Fruit fly (Drosophila melanogaster) whole organism, embryonic: Measurements from ENCODE around the gene CG6005.

Experiments used
- Aef1 ChIP-seq: fragments of 200-800 bp; sonication (Bioruptor generic); IDR thresholded peaks from 3 replicates; pipeline ENCODE4 v1.3.6; 2022; ENCODE audit warnings: missing biosample characterization, missing genetic modification characterization
- Antp ChIP-seq: fragments of 200-800 bp; sonication (Bioruptor generic); optimal IDR thresholded peaks from 3 replicates; lab custom pipeline; 2016; ENCODE audit warnings: missing biosample characterization, missing genetic modification characterization
- Blimp-1 ChIP-seq: fragments of 200-800 bp; sonication (Bioruptor generic); optimal IDR thresholded peaks from 3 replicates; lab custom pipeline; 2018; ENCODE audit warnings: missing biosample characterization, missing genetic modification characterization, mild to moderate bottlenecking, moderate library complexity, missing genetic modification reagents
- BtbVII ChIP-seq: fragments of 200-800 bp; sonication (Bioruptor generic); optimal IDR thresholded peaks from 3 replicates; lab custom pipeline; 2017; ENCODE audit warnings: missing biosample characterization, mild to moderate bottlenecking, missing genetic modification characterization
- CG10979 ChIP-seq: fragments of 200-800 bp; sonication (Bioruptor generic); optimal IDR thresholded peaks from 2 replicates; lab custom pipeline; 2018; ENCODE audit warnings: missing biosample characterization, mild to moderate bottlenecking, missing genetic modification characterization, moderate library complexity
- CG12219 ChIP-seq: fragments of 200-800 bp; sonication (Bioruptor generic); optimal IDR thresholded peaks from 3 replicates; lab custom pipeline; 2018; ENCODE audit warnings: missing biosample characterization, mild to moderate bottlenecking, missing genetic modification characterization
- CG1603 ChIP-seq: fragments of 200-800 bp; sonication (Bioruptor generic); optimal IDR thresholded peaks from 2 replicates; lab custom pipeline; 2019; ENCODE audit warnings: missing biosample characterization, mild to moderate bottlenecking, missing genetic modification characterization, moderate library complexity
- CG17328 ChIP-seq: fragments of 200-800 bp; sonication (Bioruptor generic); IDR thresholded peaks from 2 replicates; pipeline ENCODE4 v1.3.6; 2022; ENCODE audit warnings: missing biosample characterization, missing genetic modification characterization
- CG18011 ChIP-seq: fragments of 200-800 bp; sonication (Bioruptor generic); optimal IDR thresholded peaks from 2 replicates; lab custom pipeline; 2017; ENCODE audit warnings: missing biosample characterization, missing genetic modification characterization, mild to moderate bottlenecking, moderate library complexity, missing genotype
- CG2199 ChIP-seq: fragments of 200-800 bp; sonication (Bioruptor generic); IDR thresholded peaks from 3 replicates; pipeline ENCODE4 v1.3.6; 2022; ENCODE audit warnings: missing biosample characterization, missing genetic modification characterization
- CG3281 ChIP-seq: fragments of 200-800 bp; sonication (Bioruptor generic); optimal IDR thresholded peaks from 3 replicates; lab custom pipeline; 2017; ENCODE audit warnings: missing biosample characterization, mild to moderate bottlenecking, missing genetic modification characterization
- CG4328 ChIP-seq: fragments of 200-800 bp; sonication (Bioruptor generic); optimal IDR thresholded peaks from 3 replicates; lab custom pipeline; 2017; ENCODE audit warnings: missing biosample characterization, missing genetic modification reagents, missing genetic modification characterization
- CG7745 ChIP-seq: fragments of 200-800 bp; sonication (Bioruptor generic); optimal IDR thresholded peaks from 2 replicates; lab custom pipeline; 2018; ENCODE audit warnings: missing biosample characterization, mild to moderate bottlenecking, missing genetic modification characterization, moderate library complexity
- D ChIP-seq, 2 experiments: fragments of 200-800 bp in 1 of 2; fragments of >200 bp in 1 of 2; sonication (Bioruptor generic) in 1 of 2; optimal IDR thresholded peaks; 2 replicates in 1 of 2; 3 replicates in 1 of 2; lab custom pipeline; 2017; ENCODE audit warnings: mild to moderate bottlenecking in 1 of 2, missing biosample characterization in 1 of 2, missing genetic modification characterization in 1 of 2, missing genetic modification reagents in 1 of 2
- Deaf1 ChIP-seq: fragments of 200-800 bp; optimal IDR thresholded peaks from 3 replicates; lab custom pipeline; 2019; ENCODE audit warnings: missing biosample characterization, mild to moderate bottlenecking, missing genetic modification characterization, moderate library complexity
- Hr78 ChIP-seq, 2 experiments: fragments of 200-800 bp in 1 of 2; fragments of >200 bp in 1 of 2; sonication (Bioruptor generic) in 1 of 2; optimal IDR thresholded peaks; 2 replicates each; lab custom pipeline; 2017 to 2019; ENCODE audit warnings: missing biosample characterization in 2 of 2, missing genetic modification characterization in 2 of 2, mild to moderate bottlenecking in 1 of 2, moderate library complexity in 1 of 2
- Kr ChIP-seq: fragments of 200-800 bp; sonication (Bioruptor generic); optimal IDR thresholded peaks from 2 replicates; lab custom pipeline; 2017; ENCODE audit warnings: missing biosample characterization, mild to moderate bottlenecking, missing genetic modification characterization
- Meics ChIP-seq: fragments of 200-800 bp; sonication (Bioruptor generic); optimal IDR thresholded peaks from 2 replicates; lab custom pipeline; 2017; ENCODE audit warnings: missing biosample characterization, mild to moderate bottlenecking, missing genetic modification characterization
- NC2α ChIP-seq: fragments of 200-800 bp; sonication (Bioruptor generic); optimal IDR thresholded peaks from 2 replicates; lab custom pipeline; 2016; ENCODE audit warnings: missing biosample characterization, missing genetic modification characterization
- Nf-YC ChIP-seq: fragments of 200-800 bp; optimal IDR thresholded peaks from 3 replicates; lab custom pipeline; 2019; ENCODE audit warnings: missing biosample characterization, mild to moderate bottlenecking, missing genetic modification characterization, moderate library complexity
- Opbp ChIP-seq: fragments of 200-800 bp; sonication (Bioruptor generic); IDR thresholded peaks from 3 replicates; pipeline ENCODE4 v1.3.6; 2022; ENCODE audit warnings: missing biosample characterization, missing genetic modification characterization; ENCODE audit not compliant: partially characterized antibody
- PHDP ChIP-seq: fragments of 200-800 bp; sonication (Bioruptor generic); optimal IDR thresholded peaks from 3 replicates; lab custom pipeline; 2018; ENCODE audit warnings: missing biosample characterization, mild to moderate bottlenecking, missing genetic modification characterization, moderate library complexity
- Ravus ChIP-seq: fragments of 200-800 bp; sonication (Bioruptor generic); IDR thresholded peaks from 2 replicates; pipeline ENCODE4 v1.3.6; 2022; ENCODE audit warnings: missing biosample characterization, missing genetic modification characterization
- Scr ChIP-seq: fragments of 200-800 bp; sonication (Bioruptor generic); IDR thresholded peaks from 2 replicates; pipeline ENCODE4 v1.3.6; 2022; ENCODE audit warnings: missing biosample characterization, missing genetic modification characterization; ENCODE audit not compliant: partially characterized antibody
- Sry-β ChIP-seq: fragments of 200-800 bp; sonication (Bioruptor generic); optimal IDR thresholded peaks from 2 replicates; lab custom pipeline; 2018; ENCODE audit warnings: missing biosample characterization, mild to moderate bottlenecking, missing genetic modification characterization, moderate library complexity
- YL-1 ChIP-seq: fragments of 200-800 bp; sonication (Bioruptor generic); optimal IDR thresholded peaks from 3 replicates; lab custom pipeline; 2017; ENCODE audit warnings: missing biosample characterization, mild to moderate bottlenecking, missing genetic modification characterization
- abd-A ChIP-seq: fragments of 200-800 bp; sonication (Bioruptor generic); optimal IDR thresholded peaks from 3 replicates; lab custom pipeline; 2019; ENCODE audit warnings: missing biosample characterization, mild to moderate bottlenecking, missing genetic modification characterization, moderate library complexity
- bcd ChIP-seq: fragments of 200-800 bp; sonication (Bioruptor generic); optimal IDR thresholded peaks from 2 replicates; lab custom pipeline; 2017; ENCODE audit warnings: missing biosample characterization, mild to moderate bottlenecking, missing genetic modification characterization
- dysf ChIP-seq: fragments of 200-800 bp; sonication (Bioruptor generic); IDR thresholded peaks from 3 replicates; pipeline ENCODE4 v1.3.6; 2022; ENCODE audit warnings: missing biosample characterization, missing genetic modification characterization
- gcm ChIP-seq: fragments of 200-800 bp; sonication (Bioruptor generic); optimal IDR thresholded peaks from 2 replicates; lab custom pipeline; 2019; ENCODE audit warnings: missing biosample characterization, mild to moderate bottlenecking, missing genetic modification characterization, moderate library complexity
- grn ChIP-seq: fragments of 200-800 bp; sonication (Bioruptor generic); optimal IDR thresholded peaks from 3 replicates; lab custom pipeline; 2017; ENCODE audit warnings: missing biosample characterization, missing genetic modification characterization
- gsb-n ChIP-seq: fragments of 200-800 bp; sonication (Bioruptor generic); optimal IDR thresholded peaks from 3 replicates; lab custom pipeline; 2018; ENCODE audit warnings: missing biosample characterization, mild to moderate bottlenecking, missing genetic modification characterization
- kni ChIP-seq: fragments of 200-800 bp; sonication (Bioruptor generic); optimal IDR thresholded peaks from 3 replicates; lab custom pipeline; 2017; ENCODE audit warnings: mild to moderate bottlenecking, missing biosample characterization, missing genetic modification reagents, missing genetic modification characterization
- knrl ChIP-seq: fragments of 200-800 bp; sonication (Bioruptor generic); IDR thresholded peaks from 3 replicates; pipeline ENCODE4 v1.3.6; 2022; ENCODE audit warnings: missing biosample characterization, missing genetic modification characterization; ENCODE audit not compliant: partially characterized antibody
- oc ChIP-seq: fragments of 200-800 bp; sonication (Bioruptor generic); optimal IDR thresholded peaks from 2 replicates; lab custom pipeline; 2018; ENCODE audit warnings: missing biosample characterization, mild to moderate bottlenecking, missing genetic modification characterization, moderate library complexity
- pros ChIP-seq: fragments of 200-800 bp; sonication (Bioruptor generic); optimal IDR thresholded peaks from 3 replicates; lab custom pipeline; 2019; ENCODE audit warnings: missing biosample characterization, mild to moderate bottlenecking, missing genetic modification characterization, moderate library complexity
- sim ChIP-seq: fragments of 200-800 bp; sonication (Bioruptor generic); IDR thresholded peaks from 2 replicates; pipeline ENCODE4 v1.3.6; 2022; ENCODE audit warnings: missing biosample characterization, missing genetic modification characterization
- tio ChIP-seq: fragments of 200-800 bp; sonication (Bioruptor generic); optimal IDR thresholded peaks from 2 replicates; lab custom pipeline; 2017; ENCODE audit warnings: missing biosample characterization, missing genetic modification characterization, inconsistent platforms
- usp ChIP-seq: fragments of >200 bp; optimal IDR thresholded peaks from 2 replicates; lab custom pipeline; 2017; ENCODE audit warnings: missing biosample characterization, missing genetic modification characterization
- zfh1 ChIP-seq: fragments of 200-800 bp; sonication (Bioruptor generic); IDR thresholded peaks from 3 replicates; pipeline ENCODE4 v1.3.6; 2022; ENCODE audit warnings: missing biosample characterization, missing genetic modification characterization

CG6005 gene

dm6 chr3R:18990514-18990913 lies 33.3 kb downstream of the CG6005 start (continued):
- TF ChIP-seq dysf (GFP tag; lab: Robert Waterston, UW) (no peak), PHDP (tag; lab: Kevin White, UChicago) (peak; percentile 21), sim (no peak)

- TF ChIP-seq Nf-YC (tag; lab: Kevin White, UChicago) (no peak), abd-A (peak; percentile 16), CG4328 (GFP tag; lab: Kevin White, UChicago) (no peak), kni (GFP tag; lab: Kevin White, UChicago) (peak; percentile 57), D (optimal IDR thresholded peaks at IDR 0.05; lab: Kevin White, UChicago) (peak; percentile 47), D (GFP tag; optimal IDR thresholded peaks at IDR 0.05; lab: Kevin White, UChicago) (no peak), gcm (GFP tag; lab: Kevin White, UChicago) (peak; percentile 59), Blimp-1 (GFP tag; lab: Kevin White, UChicago) (peak; percentile 12)
Observed at dm6 chr3R:18989819-18990137, 34.1 kb downstream of the CG6005 start.

dm6 chr3R:18988957-18989818 lies 34.6 kb downstream of the CG6005 start:
- TF ChIP-seq zfh1 (GFP tag; lab: Robert Waterston, UW) = 0 out of 3 replicates have a peak, but pooled peaks have one; percentile 33
- TF ChIP-seq kni (GFP tag; lab: Kevin White, UChicago) = peak; percentile 89
- TF ChIP-seq Opbp (GFP tag; lab: Robert Waterston, UW) = 0 out of 3 replicates have a peak, but pooled peaks have one; percentile 10
- TF ChIP-seq CG2199 = peak; percentile 86
- TF ChIP-seq Blimp-1 (GFP tag; lab: Kevin White, UChicago) = peak; percentile 27
- TF ChIP-seq gsb-n (tag; lab: Kevin White, UChicago) = peak; percentile 63
- peak; percentile 22 for TF ChIP-seq CG7745 (tag; lab: Kevin White, UChicago)
- peak; percentile 44 for TF ChIP-seq grn (GFP tag; lab: Kevin White, UChicago)
- TF ChIP-seq CG1603 = no peak
- TF ChIP-seq Deaf1 = peak; percentile 33
- TF ChIP-seq knrl (GFP tag; lab: Robert Waterston, UW) = no peak
- TF ChIP-seq Hr78 (GFP tag; optimal IDR thresholded peaks at IDR 0.05; lab: Kevin White, UChicago) = peak in 1 of 2 experiments; percentile 15
- TF ChIP-seq abd-A = peak; percentile 67
- no peak for TF ChIP-seq bcd (GFP tag; lab: Kevin White, UChicago)
- TF ChIP-seq pros (GFP tag; lab: Kevin White, UChicago) = peak; percentile 57
- TF ChIP-seq oc (tag; lab: Kevin White, UChicago) = peak; percentile 22
- TF ChIP-seq CG3281 (GFP tag; lab: Kevin White, UChicago) = no peak

- TF ChIP-seq CG17328 = peak; percentile 16; the same call in 1 of the 2 replicates
- TF ChIP-seq Antp = no peak
- no peak for TF ChIP-seq NC2α (GFP tag; lab: Kevin White, UChicago)
- no peak for TF ChIP-seq tio
- TF ChIP-seq YL-1 (GFP tag; lab: Kevin White, UChicago) = no peak
- no peak for TF ChIP-seq Ravus (GFP tag; lab: Robert Waterston, UW)
- no peak for TF ChIP-seq Kr (GFP tag; lab: Kevin White, UChicago)
- TF ChIP-seq Meics (GFP tag; lab: Kevin White, UChicago) = peak; percentile 36
- TF ChIP-seq CG18011 (GFP tag; lab: Kevin White, UChicago) = no peak
- TF ChIP-seq usp (GFP tag; lab: Kevin White, UChicago) = no peak
- TF ChIP-seq CG12219 (GFP tag; lab: Kevin White, UChicago) = no peak
- no peak for TF ChIP-seq BtbVII
- no peak for TF ChIP-seq Sry-β (GFP tag; lab: Kevin White, UChicago)
- no peak for TF ChIP-seq Scr (GFP tag; lab: Robert Waterston, UW)
- TF ChIP-seq CG10979 (tag; lab: Kevin White, UChicago) = peak; percentile 51
- TF ChIP-seq Aef1 (GFP tag; lab: Robert Waterston, UW) = no peak
Observed at dm6 chr3R:18987428-18988416, 36.1 kb downstream of the CG6005 start.
